Worm (Caenorhabditis elegans) whole organism, L1 larva: ENCODE measurements around the gene skr-8.
A peak's percentile ranks its signal among the peaks of the same experiment; 100 is the strongest.

Experiments used
- C04F5.9 ChIP-seq: sonication (generic microtip); optimal IDR thresholded peaks from 2 replicates; lab custom pipeline; 2016; ENCODE audit warnings: missing genetic modification characterization, missing compliant biosample characterization
- F16B12.6 ChIP-seq: fragments of 150-350 bp; optimal IDR thresholded peaks from 2 replicates; lab custom pipeline; 2014; ENCODE audit warnings: missing biosample characterization, missing genetic modification characterization
- Y116A8C.19 ChIP-seq: sonication (generic microtip); optimal IDR thresholded peaks from 2 replicates; lab custom pipeline; 2016; ENCODE audit warnings: missing compliant biosample characterization, missing genetic modification characterization, borderline replicate concordance
- aha-1 ChIP-seq: fragments of 150-350 bp; optimal IDR thresholded peaks from 2 replicates; lab custom pipeline; 2014; ENCODE audit warnings: missing biosample characterization, missing genetic modification characterization
- aly-2 ChIP-seq: fragments of 150-350 bp; optimal IDR thresholded peaks from 2 replicates; lab custom pipeline; 2014; ENCODE audit warnings: missing biosample characterization, missing genetic modification characterization
- ama-1 ChIP-seq: fragments of 150-350 bp; optimal IDR thresholded peaks from 2 replicates; lab custom pipeline; 2014
- ceh-8 ChIP-seq: fragments of 200-800 bp; sonication (Bioruptor generic); optimal IDR thresholded peaks from 2 replicates; lab custom pipeline; 2018; ENCODE audit warnings: mild to moderate bottlenecking, missing genetic modification characterization, moderate library complexity, missing compliant biosample characterization
- ceh-82 ChIP-seq, 3 experiments: fragments of 150-350 bp in 1 of 3; sonication (generic microtip) in 2 of 3; optimal IDR thresholded peaks; 2 replicates each; lab custom pipeline; 2014 to 2017; ENCODE audit warnings: missing biosample characterization in 3 of 3, missing genetic modification characterization in 3 of 3
- ceh-88 ChIP-seq: fragments of 200-800 bp; sonication (Bioruptor generic); IDR thresholded peaks from 2 replicates; pipeline ENCODE4 v1.3.6; 2022; ENCODE audit warnings: missing genetic modification characterization, missing compliant biosample characterization
- dsc-1 ChIP-seq: sonication (generic microtip); optimal IDR thresholded peaks from 2 replicates; lab custom pipeline; 2016; ENCODE audit warnings: mild to moderate bottlenecking, missing genetic modification characterization, missing compliant biosample characterization
- efl-3 ChIP-seq: fragments of 200-800 bp; sonication (Bioruptor generic); optimal IDR thresholded peaks from 2 replicates; lab custom pipeline; 2018; ENCODE audit warnings: mild to moderate bottlenecking, missing genetic modification characterization, missing compliant biosample characterization
- egl-13 ChIP-seq: sonication (generic microtip); optimal IDR thresholded peaks from 2 replicates; lab custom pipeline; 2016; ENCODE audit warnings: missing genotype, missing genetic modification reagents, missing genetic modification characterization, missing compliant biosample characterization
- egl-27 ChIP-seq, 2 experiments: fragments of 150-350 bp in 1 of 2; sonication (generic microtip); optimal IDR thresholded peaks; 3 replicates each; lab custom pipeline; 2017 to 2018; ENCODE audit warnings: missing biosample characterization in 2 of 2, missing genetic modification characterization in 2 of 2, missing genetic modification reagents in 2 of 2
- elt-3 ChIP-seq, 6 experiments: fragments of 150-350 bp in 1 of 6; sonication (generic microtip); optimal IDR thresholded peaks; 2 replicates each; lab custom pipeline; 2017 to 2018; ENCODE audit warnings: missing biosample characterization in 6 of 6, missing genetic modification characterization in 6 of 6, inconsistent platforms in 1 of 6
- ets-5 ChIP-seq: fragments of 200-800 bp; sonication (Bioruptor generic); IDR thresholded peaks from 2 replicates; pipeline ENCODE4 v1.3.6; 2022; ENCODE audit warnings: missing genetic modification characterization, missing compliant biosample characterization
- fkh-10 ChIP-seq: sonication (generic microtip); optimal IDR thresholded peaks from 2 replicates; lab custom pipeline; 2017; ENCODE audit warnings: missing biosample characterization, missing genetic modification reagents, missing genetic modification characterization
- fkh-4 ChIP-seq: sonication (generic microtip); optimal IDR thresholded peaks from 2 replicates; lab custom pipeline; 2016; ENCODE audit warnings: missing compliant biosample characterization, missing genetic modification characterization, borderline replicate concordance
- fkh-8 ChIP-seq: sonication (generic microtip); optimal IDR thresholded peaks from 2 replicates; lab custom pipeline; 2016; ENCODE audit warnings: mild to moderate bottlenecking, missing genetic modification characterization, missing compliant biosample characterization
- grh-1 ChIP-seq: fragments of 200-800 bp; sonication (Bioruptor generic); IDR thresholded peaks from 2 replicates; pipeline ENCODE4 v1.3.6; 2022; ENCODE audit warnings: missing genetic modification reagents, missing genetic modification characterization, missing compliant biosample characterization
- hlh-17 ChIP-seq: fragments of 200-800 bp; sonication (Bioruptor generic); optimal IDR thresholded peaks from 2 replicates; lab custom pipeline; 2018; ENCODE audit warnings: missing genetic modification characterization, mild to moderate bottlenecking, missing compliant biosample characterization, moderate library complexity, borderline replicate concordance
- isw-1 ChIP-seq: fragments of 200-800 bp; sonication (Bioruptor generic); IDR thresholded peaks from 2 replicates; pipeline ENCODE4 v1.3.6; 2022; ENCODE audit warnings: missing genetic modification characterization, missing compliant biosample characterization
- jun-1 ChIP-seq: fragments of 150-350 bp; optimal IDR thresholded peaks from 2 replicates; lab custom pipeline; 2014; ENCODE audit warnings: missing biosample characterization, missing genetic modification reagents, missing genetic modification characterization
- lin-13 ChIP-seq: fragments of 150-350 bp; optimal IDR thresholded peaks from 2 replicates; lab custom pipeline; 2014; ENCODE audit warnings: missing biosample characterization, missing genetic modification reagents, missing genetic modification characterization
- lin-14 ChIP-seq: fragments of 200-800 bp; sonication (Bioruptor generic); optimal IDR thresholded peaks from 2 replicates; lab custom pipeline; 2018; ENCODE audit warnings: mild to moderate bottlenecking, missing genetic modification characterization, moderate library complexity, missing compliant biosample characterization
- lin-15B ChIP-seq: fragments of 150-350 bp; sonication (generic microtip); optimal IDR thresholded peaks from 3 replicates; lab custom pipeline; 2014; ENCODE audit warnings: missing biosample characterization, missing genetic modification characterization
- lin-35 ChIP-seq, 2 experiments: fragments of 150-350 bp; optimal IDR thresholded peaks; 2 replicates each; lab custom pipeline; 2014; ENCODE audit warnings: missing biosample characterization in 2 of 2, missing genetic modification characterization in 2 of 2, missing genetic modification reagents in 2 of 2
- mdl-1 ChIP-seq, 2 experiments: fragments of 150-350 bp; optimal IDR thresholded peaks; 2 replicates each; lab custom pipeline; 2014 to 2017; ENCODE audit warnings: missing biosample characterization in 2 of 2, missing genetic modification characterization in 2 of 2, inconsistent platforms in 1 of 2
- mef-2 ChIP-seq: fragments of 150-350 bp; optimal IDR thresholded peaks from 2 replicates; lab custom pipeline; 2014; ENCODE audit warnings: missing biosample characterization, missing genetic modification characterization
- mep-1 ChIP-seq: fragments of 150-350 bp; optimal IDR thresholded peaks from 2 replicates; lab custom pipeline; 2014; ENCODE audit warnings: missing biosample characterization, missing genetic modification characterization
- nhr-11 ChIP-seq: fragments of 150-350 bp; optimal IDR thresholded peaks from 2 replicates; lab custom pipeline; 2014; ENCODE audit warnings: missing biosample characterization, missing genetic modification characterization
- nhr-19 ChIP-seq: fragments of 200-800 bp; sonication (Bioruptor generic); conservative IDR thresholded peaks from 2 replicates; pipeline ENCODE4 v1.3.6; 2022; ENCODE audit warnings: missing genetic modification characterization, missing compliant biosample characterization
- nhr-20 ChIP-seq: sonication (generic microtip); optimal IDR thresholded peaks from 2 replicates; lab custom pipeline; 2016; ENCODE audit warnings: mild to moderate bottlenecking, missing genetic modification characterization, missing compliant biosample characterization
- nhr-47 ChIP-seq: sonication (generic microtip); optimal IDR thresholded peaks from 2 replicates; lab custom pipeline; 2016; ENCODE audit warnings: mild to moderate bottlenecking, missing genetic modification characterization, moderate library complexity, missing compliant biosample characterization
- nhr-71 ChIP-seq: sonication (generic microtip); optimal IDR thresholded peaks from 2 replicates; lab custom pipeline; 2016; ENCODE audit warnings: mild to moderate bottlenecking, missing genetic modification characterization, moderate library complexity, missing compliant biosample characterization
- nhr-76 ChIP-seq: sonication (generic microtip); optimal IDR thresholded peaks from 2 replicates; lab custom pipeline; 2017; ENCODE audit warnings: missing biosample characterization, missing genetic modification characterization
- nhr-84 ChIP-seq: sonication (generic microtip); optimal IDR thresholded peaks from 2 replicates; lab custom pipeline; 2017; ENCODE audit warnings: missing biosample characterization, missing genetic modification characterization
- nhr-85 ChIP-seq: sonication (generic microtip); peaks from one replicate; lab custom pipeline; 2016; ENCODE audit warnings: missing genetic modification characterization, inconsistent platforms, missing compliant biosample characterization
- nhr-90 ChIP-seq: sonication (generic microtip); optimal IDR thresholded peaks from 2 replicates; lab custom pipeline; 2016; ENCODE audit warnings: mild to moderate bottlenecking, missing genetic modification characterization, missing compliant biosample characterization; ENCODE audit not compliant: poor library complexity
- pag-3 ChIP-seq: sonication (generic microtip); optimal IDR thresholded peaks from 2 replicates; lab custom pipeline; 2017; ENCODE audit warnings: missing genetic modification characterization, mild to moderate bottlenecking, missing compliant biosample characterization, antibody characterized with exemption, borderline replicate concordance; ENCODE audit not compliant: insufficient read depth
- pqm-1 ChIP-seq: sonication (generic microtip); optimal IDR thresholded peaks from 3 replicates; lab custom pipeline; 2017; ENCODE audit warnings: missing biosample characterization, missing genetic modification characterization
- skn-1 ChIP-seq: fragments of 150-350 bp; optimal IDR thresholded peaks from 2 replicates; lab custom pipeline; 2014; ENCODE audit warnings: missing biosample characterization, missing genetic modification characterization
- snpc-4 ChIP-seq: fragments of 150-350 bp; optimal IDR thresholded peaks from 2 replicates; lab custom pipeline; 2014; ENCODE audit warnings: missing biosample characterization, missing genetic modification characterization
- snu-23 ChIP-seq: sonication (generic microtip); optimal IDR thresholded peaks from 2 replicates; lab custom pipeline; 2016; ENCODE audit warnings: missing genetic modification characterization, missing compliant biosample characterization
- sox-4 ChIP-seq: sonication (generic microtip); optimal IDR thresholded peaks from 2 replicates; lab custom pipeline; 2016; ENCODE audit warnings: missing genetic modification characterization, missing compliant biosample characterization
- sup-37 ChIP-seq: fragments of 200-800 bp; sonication (Bioruptor generic); optimal IDR thresholded peaks from 2 replicates; lab custom pipeline; 2018; ENCODE audit warnings: mild to moderate bottlenecking, missing genetic modification characterization, missing compliant biosample characterization
- swsn-7 ChIP-seq: sonication (generic microtip); optimal IDR thresholded peaks from 2 replicates; lab custom pipeline; 2016; ENCODE audit warnings: missing genetic modification characterization, missing compliant biosample characterization
- tlp-1 ChIP-seq: fragments of 150-350 bp; optimal IDR thresholded peaks from 2 replicates; lab custom pipeline; 2014; ENCODE audit warnings: missing biosample characterization, missing genetic modification characterization
- unc-30 ChIP-seq: sonication (generic microtip); optimal IDR thresholded peaks from 2 replicates; lab custom pipeline; 2017; ENCODE audit warnings: missing biosample characterization, missing genetic modification characterization
- unc-62 ChIP-seq: fragments of 150-350 bp; optimal IDR thresholded peaks from 2 replicates; lab custom pipeline; 2014; ENCODE audit warnings: missing biosample characterization, missing genetic modification reagents, missing genetic modification characterization
- unc-86 ChIP-seq: sonication (generic microtip); optimal IDR thresholded peaks from 2 replicates; lab custom pipeline; 2016; ENCODE audit warnings: missing genetic modification characterization, missing compliant biosample characterization
- unc-98 ChIP-seq: fragments of 200-800 bp; sonication (Bioruptor generic); IDR thresholded peaks from 2 replicates; pipeline ENCODE4 v1.3.6; 2022; ENCODE audit warnings: missing genetic modification characterization, missing compliant biosample characterization
- xbp-1 ChIP-seq: sonication (generic microtip); optimal IDR thresholded peaks from 2 replicates; lab custom pipeline; 2016; ENCODE audit warnings: missing genetic modification characterization, missing compliant biosample characterization
- zag-1 ChIP-seq: fragments of 150-350 bp; optimal IDR thresholded peaks from 2 replicates; lab custom pipeline; 2014; ENCODE audit warnings: missing biosample characterization, missing genetic modification characterization
- ztf-11 ChIP-seq, 2 experiments: sonication (generic microtip); optimal IDR thresholded peaks; 2 replicates each; lab custom pipeline; 2016 to 2017; ENCODE audit warnings: missing genetic modification characterization in 2 of 2, missing biosample characterization in 1 of 2, missing compliant biosample characterization in 1 of 2

The skr-8 gene

ce11 chrIV:17118585-17118984 is 47.0 kb downstream of the skr-8 start, which contains the start of gene uaf-2:
uaf-2 (minus strand) TSS chrIV:17118767.
- TF ChIP-seq nhr-47: peak; percentile 41
- TF ChIP-seq nhr-19 (GFP tag; lab: Robert Waterston, UW): 0 out of 2 replicates have a peak, but pooled peaks have one; percentile 23
- no peak for TF ChIP-seq ceh-8 (GFP tag; lab: Kevin White, UChicago)
- no peak for TF ChIP-seq pqm-1
- no peak for TF ChIP-seq dsc-1
- TF ChIP-seq unc-30 (tag; lab: Kevin White, UChicago): no peak
- peak; percentile 17 to 51 for TF ChIP-seq lin-35 (GFP tag; optimal IDR thresholded peaks at IDR 0.05; lab: Kevin White, UChicago)
- TF ChIP-seq elt-3 (tag; optimal IDR thresholded peaks at IDR 0.05; lab: Kevin White, UChicago): no peak
- TF ChIP-seq snu-23 (GFP tag; lab: Kevin White, UChicago): peak; percentile 51
- TF ChIP-seq unc-62 (GFP tag; lab: Kevin White, UChicago): no peak
- TF ChIP-seq efl-3 (GFP tag; lab: Kevin White, UChicago): no peak
- TF ChIP-seq nhr-84 (tag; lab: Kevin White, UChicago): no peak
- no peak for TF ChIP-seq fkh-10
- TF ChIP-seq ets-5 (GFP tag; lab: Robert Waterston, UW): no peak
- TF ChIP-seq lin-14: no peak
- no peak for TF ChIP-seq pag-3 (tag; lab: Kevin White, UChicago)
- TF ChIP-seq ztf-11 (tag; optimal IDR thresholded peaks at IDR 0.05; lab: Kevin White, UChicago): no peak
- TF ChIP-seq lin-15B (tag; lab: Kevin White, UChicago): peak; percentile 7
- TF ChIP-seq aly-2 (tag; lab: Kevin White, UChicago): no peak
- TF ChIP-seq skn-1 (tag; lab: Kevin White, UChicago): peak; percentile 10
- TF ChIP-seq mdl-1 (tag; optimal IDR thresholded peaks at IDR 0.05; lab: Kevin White, UChicago): peak in 1 of 2 experiments; percentile 17
- no peak for TF ChIP-seq snpc-4 (tag; lab: Kevin White, UChicago)
- no peak for TF ChIP-seq nhr-76 (tag; lab: Kevin White, UChicago)
- TF ChIP-seq zag-1 (tag; lab: Kevin White, UChicago): no peak
- TF ChIP-seq mef-2 (tag; lab: Kevin White, UChicago): no peak
- TF ChIP-seq fkh-4 (tag; lab: Kevin White, UChicago): no peak
- TF ChIP-seq aha-1 (tag; lab: Kevin White, UChicago): no peak
- TF ChIP-seq F16B12.6 (tag; lab: Kevin White, UChicago): peak; percentile 6
- TF ChIP-seq swsn-7 (tag; lab: Kevin White, UChicago): no peak
- TF ChIP-seq tlp-1 (tag; lab: Kevin White, UChicago): no peak
- no peak for TF ChIP-seq sox-4
- peak; percentile 18 for TF ChIP-seq mep-1 (tag; lab: Kevin White, UChicago)
- no peak for TF ChIP-seq Y116A8C.19
- TF ChIP-seq grh-1: no peak
- peak; percentile 5 for TF ChIP-seq nhr-90
- TF ChIP-seq ama-1: no peak
- no peak for TF ChIP-seq jun-1 (tag; lab: Kevin White, UChicago)
- no peak for TF ChIP-seq C04F5.9 (tag; lab: Kevin White, UChicago)
- TF ChIP-seq nhr-20 (tag; lab: Kevin White, UChicago): peak; percentile 28
- TF ChIP-seq nhr-11: no peak
- no peak for TF ChIP-seq sup-37 (GFP tag; lab: Kevin White, UChicago)
- TF ChIP-seq fkh-8: no peak
- TF ChIP-seq lin-13: no peak
- no peak for TF ChIP-seq hlh-17
- no peak for TF ChIP-seq egl-13
- TF ChIP-seq unc-98 (GFP tag; lab: Robert Waterston, UW): no peak
- peak in 2 of 3 experiments; percentile 16 to 43 for TF ChIP-seq ceh-82 (tag; optimal IDR thresholded peaks at IDR 0.05; lab: Kevin White, UChicago)
- TF ChIP-seq unc-86: no peak
- peak; percentile 46 for TF ChIP-seq nhr-71 (tag; lab: Kevin White, UChicago)
- TF ChIP-seq nhr-85 (tag; lab: Kevin White, UChicago): no peak
- no peak for TF ChIP-seq egl-27 (tag; optimal IDR thresholded peaks at IDR 0.05; lab: Kevin White, UChicago)
- no peak for TF ChIP-seq ceh-88 (GFP tag; lab: Robert Waterston, UW)
- TF ChIP-seq isw-1 (GFP tag; lab: Robert Waterston, UW): no peak
- peak; percentile 0 for TF ChIP-seq xbp-1
